Fruit fly (Drosophila melanogaster): ENCODE data around the gene RpL7-like.

DNA sequence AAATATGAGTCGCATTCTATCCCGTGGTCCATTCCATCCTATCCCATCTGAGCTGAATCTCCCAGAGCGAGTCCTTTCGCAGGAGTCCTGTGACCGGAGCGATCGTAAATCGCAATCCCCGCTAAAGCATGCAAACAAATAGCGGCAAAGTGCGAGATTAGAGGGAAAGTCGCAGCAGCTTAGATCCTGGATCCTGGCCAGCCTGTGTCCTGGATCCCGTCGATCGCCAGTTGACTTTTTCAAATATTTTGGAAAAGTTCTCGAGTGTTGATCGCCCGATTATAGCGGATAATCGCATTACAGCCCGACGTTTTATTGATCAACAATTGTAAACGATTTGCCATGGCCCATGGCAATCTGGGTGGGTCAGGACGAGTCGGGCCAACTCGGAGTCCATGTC is 33.0 kb downstream of the RpL7-like start:
- no peak for TF ChIP-seq CG18011 (GFP tag; optimal IDR thresholded peaks at IDR 0.05)
- no peak for TF ChIP-seq Sry-β (GFP tag; optimal IDR thresholded peaks at IDR 0.05)
- TF ChIP-seq Dfd (GFP tag; optimal IDR thresholded peaks at IDR 0.05), result no peak

All from whole organism, embryonic.